Fruit fly (Drosophila melanogaster) whole organism, embryonic: ENCODE results near the gene CG17549.

Experiments
- Asciz ChIP-seq: fragments of 200-800 bp; sonication (Bioruptor generic); optimal IDR thresholded peaks from 2 replicates; lab custom pipeline; 2017; ENCODE audit warnings: missing biosample characterization, mild to moderate bottlenecking, missing genetic modification characterization, missing genetic modification reagents
- Atf3 ChIP-seq: fragments of 200-800 bp; sonication (Bioruptor generic); optimal IDR thresholded peaks from 3 replicates; lab custom pipeline; 2016; ENCODE audit warnings: missing biosample characterization, missing genetic modification characterization
- Blimp-1 ChIP-seq: fragments of 200-800 bp; sonication (Bioruptor generic); optimal IDR thresholded peaks from 3 replicates; lab custom pipeline; 2018; ENCODE audit warnings: missing biosample characterization, missing genetic modification characterization, mild to moderate bottlenecking, moderate library complexity, missing genetic modification reagents
- CG10366 ChIP-seq: fragments of 200-800 bp; sonication (Bioruptor generic); IDR thresholded peaks from 2 replicates; pipeline ENCODE4 v1.3.6; 2022; ENCODE audit warnings: missing biosample characterization, missing genetic modification characterization
- CG10565 ChIP-seq: fragments of 200-800 bp; sonication (Bioruptor generic); optimal IDR thresholded peaks from 3 replicates; lab custom pipeline; 2016; ENCODE audit warnings: missing biosample characterization, mild to moderate bottlenecking, missing genetic modification characterization
- CG11093 ChIP-seq: fragments of 200-800 bp; sonication (Bioruptor generic); IDR thresholded peaks from 3 replicates; pipeline ENCODE4 v1.3.6; 2022; ENCODE audit warnings: missing biosample characterization, missing genetic modification characterization
- CG12155 ChIP-seq: fragments of 200-800 bp; sonication (Bioruptor generic); optimal IDR thresholded peaks from 3 replicates; lab custom pipeline; 2016; ENCODE audit warnings: missing biosample characterization, missing genetic modification characterization
- CG13123 ChIP-seq: fragments of 200-800 bp; sonication (Bioruptor generic); optimal IDR thresholded peaks from 2 replicates; lab custom pipeline; 2016; ENCODE audit warnings: missing biosample characterization, missing genetic modification characterization
- CG13894 ChIP-seq: fragments of 200-800 bp; sonication (Bioruptor generic); optimal IDR thresholded peaks from 3 replicates; lab custom pipeline; 2018; ENCODE audit warnings: missing biosample characterization, mild to moderate bottlenecking, missing genetic modification characterization, moderate library complexity
- CG1603 ChIP-seq: fragments of 200-800 bp; sonication (Bioruptor generic); optimal IDR thresholded peaks from 2 replicates; lab custom pipeline; 2019; ENCODE audit warnings: missing biosample characterization, mild to moderate bottlenecking, missing genetic modification characterization, moderate library complexity
- CG17328 ChIP-seq: fragments of 200-800 bp; sonication (Bioruptor generic); IDR thresholded peaks from 2 replicates; pipeline ENCODE4 v1.3.6; 2022; ENCODE audit warnings: missing biosample characterization, missing genetic modification characterization
- CG2199 ChIP-seq: fragments of 200-800 bp; sonication (Bioruptor generic); IDR thresholded peaks from 3 replicates; pipeline ENCODE4 v1.3.6; 2022; ENCODE audit warnings: missing biosample characterization, missing genetic modification characterization
- CG2202 ChIP-seq: fragments of 200-800 bp; sonication (Bioruptor generic); optimal IDR thresholded peaks from 2 replicates; lab custom pipeline; 2018; ENCODE audit warnings: missing biosample characterization, mild to moderate bottlenecking, missing genetic modification characterization
- CG30020 ChIP-seq: fragments of 200-800 bp; optimal IDR thresholded peaks from 2 replicates; lab custom pipeline; 2019; ENCODE audit warnings: missing biosample characterization, mild to moderate bottlenecking, missing genetic modification characterization, moderate library complexity
- CG33213 ChIP-seq: fragments of 200-800 bp; sonication (Bioruptor generic); optimal IDR thresholded peaks from 3 replicates; lab custom pipeline; 2016; ENCODE audit warnings: missing biosample characterization, missing genetic modification characterization
- CG3995 ChIP-seq: fragments of 200-800 bp; sonication (Bioruptor generic); optimal IDR thresholded peaks from 3 replicates; lab custom pipeline; 2016; ENCODE audit warnings: missing biosample characterization, missing genetic modification characterization
- CG7786 ChIP-seq: fragments of 200-800 bp; sonication (Bioruptor generic); optimal IDR thresholded peaks from 2 replicates; lab custom pipeline; 2016; ENCODE audit warnings: missing biosample characterization, missing genetic modification characterization
- CG8765 ChIP-seq: fragments of 200-800 bp; sonication (Bioruptor generic); IDR thresholded peaks from 2 replicates; pipeline ENCODE4 v1.3.6; 2022; ENCODE audit warnings: missing biosample characterization, missing genetic modification characterization
- CG9817 ChIP-seq: fragments of 200-800 bp; sonication (Bioruptor generic); optimal IDR thresholded peaks from 2 replicates; lab custom pipeline; 2018; ENCODE audit warnings: missing biosample characterization, mild to moderate bottlenecking, missing genetic modification characterization, moderate library complexity
- CHES-1-like ChIP-seq: fragments of 200-800 bp; sonication (Bioruptor generic); optimal IDR thresholded peaks from 2 replicates; lab custom pipeline; 2016; ENCODE audit warnings: missing biosample characterization, missing genetic modification characterization
- CkIIα-i1 ChIP-seq: fragments of 200-800 bp; sonication (Bioruptor generic); IDR thresholded peaks from 2 replicates; pipeline ENCODE4 v1.3.6; 2022; ENCODE audit warnings: missing biosample characterization, missing genetic modification characterization
- Dek ChIP-seq: fragments of 200-800 bp; sonication (Bioruptor generic); optimal IDR thresholded peaks from 3 replicates; lab custom pipeline; 2019; ENCODE audit warnings: missing biosample characterization, mild to moderate bottlenecking, missing genetic modification characterization, moderate library complexity
- Doc3 ChIP-seq: fragments of 200-800 bp; sonication (Bioruptor generic); IDR thresholded peaks from 3 replicates; pipeline ENCODE4 v1.3.6; 2022; ENCODE audit warnings: missing biosample characterization, missing genetic modification characterization; ENCODE audit not compliant: partially characterized antibody
- Elba2 ChIP-seq: fragments of 200-800 bp; sonication (Bioruptor generic); optimal IDR thresholded peaks from 3 replicates; lab custom pipeline; 2016; ENCODE audit warnings: missing biosample characterization, missing genetic modification characterization
- Lhr ChIP-seq: fragments of 200-800 bp; sonication (Bioruptor generic); optimal IDR thresholded peaks from 3 replicates; lab custom pipeline; 2017; ENCODE audit warnings: mild to moderate bottlenecking, missing biosample characterization, missing genetic modification reagents, missing genetic modification characterization
- Rx ChIP-seq: fragments of 200-800 bp; sonication (Bioruptor generic); IDR thresholded peaks from 2 replicates; pipeline ENCODE4 v1.3.6; 2022; ENCODE audit warnings: missing biosample characterization, missing genetic modification characterization
- TFAM ChIP-seq: fragments of 200-800 bp; sonication (Bioruptor generic); optimal IDR thresholded peaks from 2 replicates; lab custom pipeline; 2017; ENCODE audit warnings: missing biosample characterization, missing genetic modification characterization, inconsistent platforms
- Taf1 ChIP-seq: fragments of 200-800 bp; sonication (Bioruptor generic); IDR thresholded peaks from 2 replicates; pipeline ENCODE4 v1.3.6; 2022; ENCODE audit warnings: missing biosample characterization, missing genetic modification characterization
- Tbp ChIP-seq: fragments of >200 bp; optimal IDR thresholded peaks from 2 replicates; lab custom pipeline; 2018; ENCODE audit warnings: missing biosample characterization, missing genetic modification characterization
- Xrp1 ChIP-seq: fragments of 200-800 bp; sonication (Bioruptor generic); IDR thresholded peaks from 2 replicates; pipeline ENCODE4 v1.3.6; 2022; ENCODE audit warnings: missing biosample characterization, missing genetic modification characterization
- chif ChIP-seq, 2 experiments: fragments of 200-800 bp; sonication (Bioruptor generic); optimal IDR thresholded peaks; 3 replicates each; lab custom pipeline; 2016; ENCODE audit warnings: missing biosample characterization in 2 of 2, missing genetic modification characterization in 2 of 2
- da ChIP-seq: fragments of 200-800 bp; sonication (Bioruptor generic); optimal IDR thresholded peaks from 2 replicates; lab custom pipeline; 2016; ENCODE audit warnings: missing biosample characterization, missing genetic modification characterization
- dmrt11E ChIP-seq: fragments of 200-800 bp; sonication (Bioruptor generic); optimal IDR thresholded peaks from 3 replicates; lab custom pipeline; 2018; ENCODE audit warnings: missing biosample characterization, mild to moderate bottlenecking, missing genetic modification characterization, moderate library complexity
- emc ChIP-seq: fragments of 200-800 bp; sonication (Bioruptor generic); optimal IDR thresholded peaks from 2 replicates; lab custom pipeline; 2016; ENCODE audit warnings: missing biosample characterization, missing genetic modification characterization
- ems ChIP-seq: fragments of 200-800 bp; sonication (Bioruptor generic); optimal IDR thresholded peaks from 3 replicates; lab custom pipeline; 2016; ENCODE audit warnings: missing biosample characterization, missing genetic modification characterization
- gfzf ChIP-seq: fragments of 200-800 bp; sonication (Bioruptor generic); optimal IDR thresholded peaks from 2 replicates; lab custom pipeline; 2016; ENCODE audit warnings: missing biosample characterization, mild to moderate bottlenecking, missing genetic modification characterization, moderate library complexity
- insv ChIP-seq, 2 experiments: fragments of 200-800 bp; sonication (Bioruptor generic); optimal IDR thresholded peaks; 3 replicates each; lab custom pipeline; 2016 to 2018; ENCODE audit warnings: missing biosample characterization in 2 of 2, missing genetic modification characterization in 2 of 2
- klu ChIP-seq: fragments of 200-800 bp; sonication (Bioruptor generic); IDR thresholded peaks from 2 replicates; pipeline ENCODE4 v1.3.6; 2022; ENCODE audit warnings: missing biosample characterization, missing genetic modification characterization
- nerfin-2 ChIP-seq: fragments of 200-800 bp; sonication (Bioruptor generic); IDR thresholded peaks from 2 replicates; pipeline ENCODE4 v1.3.6; 2022; ENCODE audit warnings: missing biosample characterization, missing genetic modification characterization; ENCODE audit not compliant: partially characterized antibody
- nmo ChIP-seq: fragments of 200-800 bp; sonication (Bioruptor generic); optimal IDR thresholded peaks from 2 replicates; lab custom pipeline; 2018; ENCODE audit warnings: missing biosample characterization, mild to moderate bottlenecking, missing genetic modification characterization, moderate library complexity
- onecut ChIP-seq: fragments of 200-800 bp; sonication (Bioruptor generic); IDR thresholded peaks from 2 replicates; pipeline ENCODE4 v1.3.6; 2022; ENCODE audit warnings: missing biosample characterization, missing genetic modification characterization
- sens ChIP-seq: fragments of 200-800 bp; sonication (Bioruptor generic); peaks from one replicate; lab custom pipeline; 2016; ENCODE audit warnings: missing biosample characterization, missing genetic modification characterization
- seq ChIP-seq: fragments of 200-800 bp; sonication (Bioruptor generic); IDR thresholded peaks from 2 replicates; pipeline ENCODE4 v1.3.6; 2022; ENCODE audit warnings: missing biosample characterization, missing genetic modification characterization
- shn ChIP-seq: fragments of 200-800 bp; sonication (Bioruptor generic); optimal IDR thresholded peaks from 3 replicates; lab custom pipeline; 2016; ENCODE audit warnings: missing biosample characterization, missing genetic modification characterization
- sima ChIP-seq: fragments of 200-800 bp; sonication (Bioruptor generic); optimal IDR thresholded peaks from 2 replicates; lab custom pipeline; 2016; ENCODE audit warnings: missing biosample characterization, missing genetic modification characterization
- slbo ChIP-seq: fragments of 200-800 bp; sonication (Bioruptor generic); IDR thresholded peaks from 2 replicates; pipeline ENCODE4 v1.3.6; 2022; ENCODE audit warnings: missing biosample characterization, missing genetic modification characterization
- sr ChIP-seq: fragments of 200-800 bp; sonication (Bioruptor generic); IDR thresholded peaks from 3 replicates; pipeline ENCODE4 v1.3.6; 2022; ENCODE audit warnings: missing biosample characterization, missing genetic modification characterization
- tap ChIP-seq: fragments of 200-800 bp; optimal IDR thresholded peaks from 3 replicates; lab custom pipeline; 2019; ENCODE audit warnings: missing biosample characterization, mild to moderate bottlenecking, missing genetic modification characterization, moderate library complexity
- trem ChIP-seq: fragments of 200-800 bp; optimal IDR thresholded peaks from 3 replicates; lab custom pipeline; 2019; ENCODE audit warnings: missing biosample characterization, mild to moderate bottlenecking, missing genetic modification characterization, moderate library complexity
- zen2 ChIP-seq: fragments of 200-800 bp; sonication (Bioruptor generic); IDR thresholded peaks from 3 replicates; pipeline ENCODE4 v1.3.6; 2022; ENCODE audit warnings: missing biosample characterization, missing genetic modification characterization; ENCODE audit not compliant: partially characterized antibody

Gene CG17549

dm6 chr2L:19423467-19424122, 33.7 kb upstream of the CG17549 start, which contains the start of the genes Alp12 and CG13085:
Gene Alp12, plus strand, starts transcription at chr2L:19424050.
Gene CG13085, plus strand, starts transcription at chr2L:19424050.
- TF ChIP-seq CG10565 (GFP tag; lab: Kevin White, UChicago) (peak; percentile 75), chif (GFP tag; optimal IDR thresholded peaks at IDR 0.05; lab: Kevin White, UChicago) (peak; percentile 91 to 97), trem (tag; lab: Kevin White, UChicago) (peak; percentile 95), da (GFP tag; lab: Kevin White, UChicago) (peak; percentile 80), Xrp1 (GFP tag; lab: Robert Waterston, UW) (peak; percentile 97), ems (GFP tag; lab: Kevin White, UChicago) (peak; percentile 94), Dek (tag; lab: Kevin White, UChicago) (peak; percentile 98), CkIIα-i1 (GFP tag; lab: Robert Waterston, UW) (peak; percentile 68), tap (peak; percentile 98), insv (GFP tag; optimal IDR thresholded peaks at IDR 0.05; lab: Kevin White, UChicago) (peak; percentile 54 to 84), sens (GFP tag; lab: Kevin White, UChicago) (peak; percentile 99), CG13894 (tag; lab: Kevin White, UChicago) (peak; percentile 97), CG2202 (peak; percentile 93), CG11093 (GFP tag; lab: Robert Waterston, UW) (peak; percentile 95), Tbp (GFP tag; lab: Kevin White, UChicago) (no peak), nmo (GFP tag; lab: Kevin White, UChicago) (peak; percentile 99), CG17328 (GFP tag; lab: Robert Waterston, UW) (peak; percentile 93), sr (peak; percentile 72; the same call in 1 of the 3 replicates), CG13123 (GFP tag; lab: Kevin White, UChicago) (peak; percentile 90), zen2 (no peak), Asciz (GFP tag; lab: Kevin White, UChicago) (peak; percentile 99), CG12155 (GFP tag; lab: Kevin White, UChicago) (peak; percentile 95), CG3995 (GFP tag; lab: Kevin White, UChicago) (peak; percentile 75), slbo (peak; percentile 96), CHES-1-like (peak; percentile 92), CG8765 (peak; percentile 67), Rx (GFP tag; lab: Robert Waterston, UW) (peak; percentile 88), Atf3 (peak; percentile 90), TFAM (GFP tag; lab: Kevin White, UChicago) (peak; percentile 83), CG33213 (peak; percentile 88), klu (GFP tag; lab: Robert Waterston, UW) (peak; percentile 95), CG30020 (tag; lab: Kevin White, UChicago) (peak; percentile 88), sima (GFP tag; lab: Kevin White, UChicago) (peak; percentile 81), Elba2 (GFP tag; lab: Kevin White, UChicago) (peak; percentile 27), shn (GFP tag; lab: Kevin White, UChicago) (peak; percentile 92), CG1603 (peak; percentile 83), CG9817 (tag; lab: Kevin White, UChicago) (peak; percentile 97), nerfin-2 (GFP tag; lab: Robert Waterston, UW) (no peak), Blimp-1 (GFP tag; lab: Kevin White, UChicago) (peak; percentile 96), emc (GFP tag; lab: Kevin White, UChicago) (peak; percentile 86), gfzf (peak; percentile 0), seq (GFP tag; lab: Robert Waterston, UW) (peak; percentile 97), Lhr (peak; percentile 95), CG7786 (GFP tag; lab: Kevin White, UChicago) (peak; percentile 92), dmrt11E (tag; lab: Kevin White, UChicago) (peak; percentile 94), Taf1 (GFP tag; lab: Robert Waterston, UW) (peak; percentile 90), CG10366 (GFP tag; lab: Robert Waterston, UW) (peak; percentile 94), onecut (peak; percentile 90), Doc3 (GFP tag; lab: Robert Waterston, UW) (no peak), CG2199 (0 out of 3 replicates have a peak, but pooled peaks have one; percentile 86)
